Fruit fly (Drosophila melanogaster) whole organism, embryonic: ENCODE measurements around the gene CG9992.

Experiments used
- Ada2b ChIP-seq: fragments of 200-800 bp; sonication (Bioruptor generic); IDR thresholded peaks from 2 replicates; pipeline ENCODE4 v1.3.6; 2022; ENCODE audit warnings: missing biosample characterization, missing genetic modification characterization
- CG12071 ChIP-seq: fragments of 200-800 bp; sonication (Bioruptor generic); optimal IDR thresholded peaks from 3 replicates; lab custom pipeline; 2018; ENCODE audit warnings: missing biosample characterization, mild to moderate bottlenecking, missing genetic modification characterization
- CG12155 ChIP-seq: fragments of 200-800 bp; sonication (Bioruptor generic); optimal IDR thresholded peaks from 3 replicates; lab custom pipeline; 2016; ENCODE audit warnings: missing biosample characterization, missing genetic modification characterization
- CG13123 ChIP-seq: fragments of 200-800 bp; sonication (Bioruptor generic); optimal IDR thresholded peaks from 2 replicates; lab custom pipeline; 2016; ENCODE audit warnings: missing biosample characterization, missing genetic modification characterization
- CG13296 ChIP-seq: fragments of 200-800 bp; sonication (Bioruptor generic); optimal IDR thresholded peaks from 3 replicates; lab custom pipeline; 2018; ENCODE audit warnings: missing biosample characterization, mild to moderate bottlenecking, missing genetic modification characterization
- CG14441 ChIP-seq: fragments of 200-800 bp; sonication (Bioruptor generic); IDR thresholded peaks from 2 replicates; pipeline ENCODE4 v1.3.6; 2022; ENCODE audit warnings: missing biosample characterization, missing genetic modification characterization
- CG17829 ChIP-seq: fragments of 200-800 bp; optimal IDR thresholded peaks from 2 replicates; lab custom pipeline; 2019; ENCODE audit warnings: missing biosample characterization, mild to moderate bottlenecking, missing genetic modification characterization, moderate library complexity
- CG1792 ChIP-seq: fragments of 200-800 bp; sonication (Bioruptor generic); optimal IDR thresholded peaks from 2 replicates; lab custom pipeline; 2016; ENCODE audit warnings: missing biosample characterization, missing genetic modification characterization
- CG30403 ChIP-seq: fragments of 200-800 bp; sonication (Bioruptor generic); optimal IDR thresholded peaks from 3 replicates; lab custom pipeline; 2016; ENCODE audit warnings: missing biosample characterization, missing genetic modification characterization
- CG31441 ChIP-seq: fragments of 200-800 bp; sonication (Bioruptor generic); IDR thresholded peaks from 2 replicates; pipeline ENCODE4 v1.3.6; 2022; ENCODE audit warnings: missing biosample characterization, missing genetic modification characterization
- CG4820 ChIP-seq: fragments of 200-800 bp; sonication (Bioruptor generic); optimal IDR thresholded peaks from 3 replicates; lab custom pipeline; 2016; ENCODE audit warnings: missing biosample characterization, missing genetic modification characterization
- CG6272 ChIP-seq: fragments of 200-800 bp; sonication (Bioruptor generic); IDR thresholded peaks from 2 replicates; pipeline ENCODE4 v1.3.6; 2022; ENCODE audit warnings: missing biosample characterization, missing genetic modification characterization
- CG6683 ChIP-seq: fragments of 200-800 bp; sonication (Bioruptor generic); optimal IDR thresholded peaks from 2 replicates; lab custom pipeline; 2017; ENCODE audit warnings: missing biosample characterization, mild to moderate bottlenecking, missing genetic modification characterization, missing genetic modification reagents
- CG6765 ChIP-seq: fragments of 200-800 bp; sonication (Bioruptor generic); optimal IDR thresholded peaks from 3 replicates; lab custom pipeline; 2017; ENCODE audit warnings: missing biosample characterization, mild to moderate bottlenecking, missing genetic modification characterization
- CG7372 ChIP-seq: fragments of 200-800 bp; sonication (Bioruptor generic); IDR thresholded peaks from 2 replicates; pipeline ENCODE4 v1.3.6; 2022; ENCODE audit warnings: missing biosample characterization, missing genetic modification characterization
- CG7786 ChIP-seq: fragments of 200-800 bp; sonication (Bioruptor generic); optimal IDR thresholded peaks from 2 replicates; lab custom pipeline; 2016; ENCODE audit warnings: missing biosample characterization, missing genetic modification characterization
- CG7839 ChIP-seq: fragments of 200-800 bp; sonication (Bioruptor generic); optimal IDR thresholded peaks from 3 replicates; lab custom pipeline; 2018; ENCODE audit warnings: missing biosample characterization, mild to moderate bottlenecking, missing genetic modification characterization, moderate library complexity
- CG8944 ChIP-seq: fragments of 200-800 bp; sonication (Bioruptor generic); optimal IDR thresholded peaks from 3 replicates; lab custom pipeline; 2016; ENCODE audit warnings: missing biosample characterization, missing genetic modification characterization
- Camta ChIP-seq: fragments of 200-800 bp; sonication (Bioruptor generic); optimal IDR thresholded peaks from 2 replicates; lab custom pipeline; 2016; ENCODE audit warnings: missing biosample characterization, missing genetic modification characterization
- D ChIP-seq, 2 experiments: fragments of 200-800 bp in 1 of 2; fragments of >200 bp in 1 of 2; sonication (Bioruptor generic) in 1 of 2; optimal IDR thresholded peaks; 2 replicates in 1 of 2; 3 replicates in 1 of 2; lab custom pipeline; 2017; ENCODE audit warnings: mild to moderate bottlenecking in 1 of 2, missing biosample characterization in 1 of 2, missing genetic modification characterization in 1 of 2, missing genetic modification reagents in 1 of 2
- Dip3 ChIP-seq: fragments of 200-800 bp; sonication (Bioruptor generic); optimal IDR thresholded peaks from 3 replicates; lab custom pipeline; 2016; ENCODE audit warnings: missing biosample characterization, missing genetic modification characterization
- E2f1 ChIP-seq: fragments of 200-800 bp; sonication (Bioruptor generic); IDR thresholded peaks from 2 replicates; pipeline ENCODE4 v1.3.6; 2022; ENCODE audit warnings: missing biosample characterization, missing genetic modification characterization
- HHEX ChIP-seq: fragments of 200-800 bp; sonication (Bioruptor generic); optimal IDR thresholded peaks from 3 replicates; lab custom pipeline; 2017; ENCODE audit warnings: missing biosample characterization, mild to moderate bottlenecking, missing genetic modification characterization, missing genetic modification reagents
- HLHmδ ChIP-seq: fragments of 200-800 bp; sonication (Bioruptor generic); optimal IDR thresholded peaks from 2 replicates; lab custom pipeline; 2018; ENCODE audit warnings: missing biosample characterization, mild to moderate bottlenecking, missing genetic modification characterization, moderate library complexity
- Mrtf ChIP-seq: fragments of 200-800 bp; sonication (Bioruptor generic); IDR thresholded peaks from 3 replicates; pipeline ENCODE4 v1.3.6; 2022; ENCODE audit warnings: missing biosample characterization, missing genetic modification characterization
- Nf-YB ChIP-seq: fragments of 200-800 bp; sonication (Bioruptor generic); optimal IDR thresholded peaks from 3 replicates; lab custom pipeline; 2019; ENCODE audit warnings: missing biosample characterization, mild to moderate bottlenecking, missing genetic modification characterization, moderate library complexity
- Oaz ChIP-seq: fragments of 200-800 bp; sonication (Bioruptor generic); IDR thresholded peaks from 2 replicates; pipeline ENCODE4 v1.3.6; 2022; ENCODE audit warnings: missing biosample characterization, missing genetic modification characterization
- Scr ChIP-seq: fragments of 200-800 bp; sonication (Bioruptor generic); IDR thresholded peaks from 2 replicates; pipeline ENCODE4 v1.3.6; 2022; ENCODE audit warnings: missing biosample characterization, missing genetic modification characterization; ENCODE audit not compliant: partially characterized antibody
- TFAM ChIP-seq: fragments of 200-800 bp; sonication (Bioruptor generic); optimal IDR thresholded peaks from 2 replicates; lab custom pipeline; 2017; ENCODE audit warnings: missing biosample characterization, missing genetic modification characterization, inconsistent platforms
- Tbp ChIP-seq: fragments of >200 bp; optimal IDR thresholded peaks from 2 replicates; lab custom pipeline; 2018; ENCODE audit warnings: missing biosample characterization, missing genetic modification characterization
- Trl ChIP-seq, 3 experiments: fragments of >200 bp in 2 of 3; fragments of 200-800 bp in 1 of 3; sonication (Bioruptor generic) in 1 of 3; optimal IDR thresholded peaks; 2 replicates in 1 of 3; 3 replicates in 2 of 3; lab custom pipeline; 2016 to 2017; ENCODE audit warnings: missing biosample characterization in 1 of 3, missing genetic modification characterization in 1 of 3
- ac ChIP-seq: fragments of 200-800 bp; sonication (Bioruptor generic); optimal IDR thresholded peaks from 3 replicates; lab custom pipeline; 2017; ENCODE audit warnings: missing biosample characterization, mild to moderate bottlenecking, missing genetic modification characterization
- aop ChIP-seq: fragments of 200-800 bp; sonication (Bioruptor generic); IDR thresholded peaks from 2 replicates; pipeline ENCODE4 v1.3.6; 2022; ENCODE audit warnings: missing biosample characterization, missing genetic modification characterization
- az2 ChIP-seq: fragments of 200-800 bp; sonication (Bioruptor generic); optimal IDR thresholded peaks from 3 replicates; lab custom pipeline; 2016; ENCODE audit warnings: missing biosample characterization, missing genetic modification characterization
- bsh ChIP-seq, 2 experiments: fragments of 200-800 bp; sonication (Bioruptor generic); optimal IDR thresholded peaks; 2 replicates each; lab custom pipeline; 2017 to 2018; ENCODE audit warnings: mild to moderate bottlenecking in 2 of 2, missing biosample characterization in 2 of 2, missing genetic modification characterization in 2 of 2, moderate library complexity in 1 of 2
- corto ChIP-seq: fragments of 200-800 bp; sonication (Bioruptor generic); optimal IDR thresholded peaks from 2 replicates; lab custom pipeline; 2016; ENCODE audit warnings: missing biosample characterization, mild to moderate bottlenecking, missing genetic modification characterization, moderate library complexity
- crol ChIP-seq: fragments of 200-800 bp; sonication (Bioruptor generic); IDR thresholded peaks from 2 replicates; pipeline ENCODE4 v1.3.6; 2022; ENCODE audit warnings: missing biosample characterization, missing genetic modification characterization
- crp ChIP-seq, 2 experiments: fragments of 200-800 bp; sonication (Bioruptor generic); optimal IDR thresholded peaks; 2 replicates in 1 of 2; 3 replicates in 1 of 2; lab custom pipeline; 2017; ENCODE audit warnings: missing biosample characterization in 2 of 2, missing genetic modification characterization in 2 of 2, mild to moderate bottlenecking in 1 of 2, moderate library complexity in 1 of 2
- dpn ChIP-seq, 2 experiments: fragments of 200-800 bp; sonication (Bioruptor generic); optimal IDR thresholded peaks; 3 replicates each; lab custom pipeline; 2016; ENCODE audit warnings: missing biosample characterization in 2 of 2, missing genetic modification characterization in 2 of 2
- exex ChIP-seq: fragments of 200-800 bp; sonication (Bioruptor generic); optimal IDR thresholded peaks from 4 replicates; lab custom pipeline; 2018; ENCODE audit warnings: missing biosample characterization, mild to moderate bottlenecking, missing genetic modification characterization, moderate library complexity
- ftz-f1 ChIP-seq: fragments of 200-800 bp; sonication (Bioruptor generic); optimal IDR thresholded peaks from 2 replicates; lab custom pipeline; 2016; ENCODE audit warnings: missing biosample characterization, missing genetic modification characterization
- grn ChIP-seq: fragments of 200-800 bp; sonication (Bioruptor generic); optimal IDR thresholded peaks from 3 replicates; lab custom pipeline; 2017; ENCODE audit warnings: missing biosample characterization, missing genetic modification characterization
- lab ChIP-seq: fragments of 200-800 bp; sonication (Bioruptor generic); optimal IDR thresholded peaks from 3 replicates; lab custom pipeline; 2017; ENCODE audit warnings: missing biosample characterization, missing genetic modification characterization, mild to moderate bottlenecking, moderate library complexity, missing genetic modification reagents
- lola ChIP-seq, 3 experiments: fragments of >200 bp in 2 of 3; fragments of 200-800 bp in 1 of 3; sonication (Bioruptor generic) in 1 of 3; optimal IDR thresholded peaks; 2 replicates each; lab custom pipeline; 2017 to 2019; ENCODE audit warnings: missing biosample characterization in 3 of 3, missing genetic modification characterization in 3 of 3, mild to moderate bottlenecking in 1 of 3, moderate library complexity in 1 of 3
- pb ChIP-seq: fragments of 200-800 bp; sonication (Bioruptor generic); optimal IDR thresholded peaks from 3 replicates; lab custom pipeline; 2016; ENCODE audit warnings: missing biosample characterization, missing genetic modification characterization
- slp2 ChIP-seq: fragments of 200-800 bp; sonication (Bioruptor generic); optimal IDR thresholded peaks from 2 replicates; lab custom pipeline; 2016; ENCODE audit warnings: missing biosample characterization, missing genetic modification characterization
- so ChIP-seq: fragments of 200-800 bp; sonication (Bioruptor generic); IDR thresholded peaks from 3 replicates; pipeline ENCODE4 v1.3.6; 2022; ENCODE audit warnings: missing biosample characterization, missing genetic modification characterization
- zen ChIP-seq: fragments of 200-800 bp; sonication (Bioruptor generic); optimal IDR thresholded peaks from 3 replicates; lab custom pipeline; 2018; ENCODE audit warnings: missing biosample characterization, mild to moderate bottlenecking, missing genetic modification characterization, moderate library complexity

CG9992 gene

dm6 chrX:16335107-16335642 lies 49.5 kb downstream of the CG9992 start (continued):
- TF ChIP-seq Mrtf = peak; percentile 73
- TF ChIP-seq Nf-YB (GFP tag; lab: Kevin White, UChicago) = peak; percentile 59
- peak; percentile 82 for TF ChIP-seq CG14441
- TF ChIP-seq D (optimal IDR thresholded peaks at IDR 0.05; lab: Kevin White, UChicago) = no peak
- TF ChIP-seq D (GFP tag; optimal IDR thresholded peaks at IDR 0.05; lab: Kevin White, UChicago) = peak; percentile 40
- TF ChIP-seq crol (GFP tag; lab: Robert Waterston, UW) = no peak
- TF ChIP-seq Camta (GFP tag; lab: Kevin White, UChicago) = peak; percentile 53
- no peak; the same call in 1 of the 2 replicates for TF ChIP-seq Oaz (GFP tag; lab: Robert Waterston, UW)
- peak; percentile 37 for TF ChIP-seq CG1792
- TF ChIP-seq Tbp (GFP tag; lab: Kevin White, UChicago) = no peak
- peak in 1 of 2 experiments; percentile 18 for TF ChIP-seq crp (GFP tag; optimal IDR thresholded peaks at IDR 0.05; lab: Kevin White, UChicago)
- TF ChIP-seq E2f1 = peak; percentile 77
- no peak for TF ChIP-seq corto (GFP tag; lab: Kevin White, UChicago)
- TF ChIP-seq ftz-f1 (GFP tag; lab: Kevin White, UChicago) = no peak
- peak; percentile 65 for TF ChIP-seq CG13296 (GFP tag; lab: Kevin White, UChicago)
- TF ChIP-seq ac (GFP tag; lab: Kevin White, UChicago) = peak; percentile 4
- TF ChIP-seq CG7839 (tag; lab: Kevin White, UChicago) = peak; percentile 74
- TF ChIP-seq Trl (optimal IDR thresholded peaks at IDR 0.05; lab: Kevin White, UChicago) = no peak
- peak; percentile 67 for TF ChIP-seq Trl (GFP tag; optimal IDR thresholded peaks at IDR 0.05; lab: Kevin White, UChicago)
- peak; percentile 80 for TF ChIP-seq CG30403 (GFP tag; lab: Kevin White, UChicago)
- TF ChIP-seq aop (GFP tag; lab: Robert Waterston, UW) = 0 out of 2 replicates have a peak, but pooled peaks have one; percentile 21
- TF ChIP-seq HHEX = peak; percentile 68
- peak; percentile 62 for TF ChIP-seq Dip3 (GFP tag; lab: Kevin White, UChicago)
- TF ChIP-seq CG17829 (tag; lab: Kevin White, UChicago) = peak; percentile 61
- peak; percentile 56 for TF ChIP-seq CG4820
- TF ChIP-seq CG7372 (GFP tag; lab: Robert Waterston, UW) = peak; percentile 55; the same call in 1 of the 2 replicates
- peak; percentile 86 for TF ChIP-seq so (GFP tag; lab: Robert Waterston, UW)
- TF ChIP-seq pb (GFP tag; lab: Kevin White, UChicago) = peak; percentile 37
- peak; percentile 49 for TF ChIP-seq slp2 (GFP tag; lab: Kevin White, UChicago)
- no peak for TF ChIP-seq grn (GFP tag; lab: Kevin White, UChicago)
- TF ChIP-seq CG6765 = peak; percentile 74
- peak; percentile 84 for TF ChIP-seq lab (GFP tag; lab: Kevin White, UChicago)
- TF ChIP-seq exex (tag; lab: Kevin White, UChicago) = peak; percentile 34
- TF ChIP-seq CG13123 (GFP tag; lab: Kevin White, UChicago) = peak; percentile 14
- TF ChIP-seq bsh (GFP tag; optimal IDR thresholded peaks at IDR 0.05; lab: Kevin White, UChicago) = peak; percentile 37 to 62
- TF ChIP-seq CG12071 = peak; percentile 64
- no peak for TF ChIP-seq HLHmδ (GFP tag; lab: Kevin White, UChicago)
- TF ChIP-seq CG31441 (GFP tag; lab: Robert Waterston, UW) = peak; percentile 52; the same call in 1 of the 2 replicates
- TF ChIP-seq lola (GFP tag; optimal IDR thresholded peaks at IDR 0.05; lab: Kevin White, UChicago) = peak in 1 of 3 experiments; percentile 4
- TF ChIP-seq dpn (GFP tag; optimal IDR thresholded peaks at IDR 0.05; lab: Kevin White, UChicago) = peak; percentile 73 to 80
- TF ChIP-seq CG6683 (GFP tag; lab: Kevin White, UChicago) = no peak
- 0 out of 2 replicates have a peak, but pooled peaks have one; percentile 18 for TF ChIP-seq Scr (GFP tag; lab: Robert Waterston, UW)
- peak; percentile 53 for TF ChIP-seq CG6272 (GFP tag; lab: Robert Waterston, UW)
- no peak for TF ChIP-seq zen (tag; lab: Kevin White, UChicago)
- peak; percentile 73 for TF ChIP-seq az2 (GFP tag; lab: Kevin White, UChicago)
- peak; percentile 42 for TF ChIP-seq CG8944 (GFP tag; lab: Kevin White, UChicago)
- TF ChIP-seq CG7786 (GFP tag; lab: Kevin White, UChicago) = peak; percentile 66
- TF ChIP-seq Ada2b (GFP tag; lab: Robert Waterston, UW) = peak; percentile 70
- no peak for TF ChIP-seq TFAM
- TF ChIP-seq CG12155 (GFP tag; lab: Kevin White, UChicago) = peak; percentile 98
